Worm (Caenorhabditis elegans) whole organism, early embryonic: ENCODE data around the gene T26A8.4.

Source experiments
- B0310.2 ChIP-seq: sonication (generic microtip); optimal IDR thresholded peaks from 2 replicates; lab custom pipeline; 2016; ENCODE audit warnings: mild to moderate bottlenecking, missing genetic modification characterization, missing compliant biosample characterization
- aly-1 ChIP-seq: sonication (generic microtip); optimal IDR thresholded peaks from 2 replicates; lab custom pipeline; 2016; ENCODE audit warnings: missing genetic modification characterization, missing compliant biosample characterization
- ama-1 ChIP-seq: fragments of 150-350 bp; optimal IDR thresholded peaks from 2 replicates; lab custom pipeline; 2014
- ceh-13 ChIP-seq: fragments of 200-800 bp; sonication (Bioruptor generic); optimal IDR thresholded peaks from 2 replicates; lab custom pipeline; 2018; ENCODE audit warnings: mild to moderate bottlenecking, missing genetic modification characterization, missing compliant biosample characterization
- ceh-36 ChIP-seq: sonication (generic microtip); optimal IDR thresholded peaks from 2 replicates; lab custom pipeline; 2016; ENCODE audit warnings: missing genetic modification characterization, inconsistent platforms, missing compliant biosample characterization
- ets-7 ChIP-seq: sonication (generic microtip); optimal IDR thresholded peaks from 2 replicates; lab custom pipeline; 2016; ENCODE audit warnings: missing genotype, missing genetic modification characterization, missing compliant biosample characterization
- flt-1 ChIP-seq: fragments of 200-800 bp; sonication (Bioruptor generic); IDR thresholded peaks from 2 replicates; pipeline ENCODE4 v1.3.6; 2022; ENCODE audit warnings: missing genetic modification characterization, missing compliant biosample characterization
- hmg-4 ChIP-seq: fragments of 200-800 bp; sonication (Bioruptor generic); optimal IDR thresholded peaks from 2 replicates; lab custom pipeline; 2018; ENCODE audit warnings: mild to moderate bottlenecking, missing genetic modification characterization, missing compliant biosample characterization
- pes-1 ChIP-seq: fragments of 200-800 bp; sonication (Bioruptor generic); IDR thresholded peaks from 2 replicates; pipeline ENCODE4 v1.3.6; 2022; ENCODE audit warnings: missing genetic modification reagents, missing genetic modification characterization, missing compliant biosample characterization
- scrt-1 ChIP-seq: fragments of 200-800 bp; sonication (Bioruptor generic); IDR thresholded peaks from 2 replicates; pipeline ENCODE4 v1.3.6; 2022; ENCODE audit warnings: missing genetic modification characterization, missing compliant biosample characterization
- sea-1 ChIP-seq: fragments of 200-800 bp; sonication (Bioruptor generic); conservative IDR thresholded peaks from 2 replicates; pipeline ENCODE4 v1.3.6; 2022; ENCODE audit warnings: missing genetic modification characterization, missing compliant biosample characterization
- tbx-37 ChIP-seq: fragments of 200-800 bp; sonication (Bioruptor generic); conservative IDR thresholded peaks from 2 replicates; pipeline ENCODE4 v1.3.6; 2022; ENCODE audit warnings: missing genetic modification reagents, missing genetic modification characterization, missing compliant biosample characterization
- tra-4 ChIP-seq: sonication (generic microtip); optimal IDR thresholded peaks from 2 replicates; lab custom pipeline; 2017; ENCODE audit warnings: missing genetic modification characterization, missing compliant biosample characterization

- TF ChIP-seq aly-1 = no peak
- no peak for TF ChIP-seq ceh-36 (tag; lab: Kevin White, UChicago)
- no peak for TF ChIP-seq ama-1 (lab: Kevin White, UChicago)
- no peak for TF ChIP-seq pes-1
- TF ChIP-seq sea-1 = no peak
- TF ChIP-seq flt-1 = no peak
- TF ChIP-seq ceh-13 (GFP tag; lab: Kevin White, UChicago) = no peak
- TF ChIP-seq ets-7 (tag; lab: Kevin White, UChicago) = no peak
- no peak for TF ChIP-seq scrt-1 (GFP tag; lab: Robert Waterston, UW)
- no peak for TF ChIP-seq tra-4 (tag; lab: Kevin White, UChicago)
- no peak for TF ChIP-seq hmg-4
- no peak for TF ChIP-seq tbx-37 (GFP tag; lab: Robert Waterston, UW)
- no peak for TF ChIP-seq B0310.2 (tag; lab: Kevin White, UChicago)
These were observed 24.2 kb upstream of the T26A8.4 start, which contains the start of gene syx-4 for ce11 chrIV:8456899-8457298.
